Worm (Caenorhabditis elegans): Measurements from ENCODE around the gene W03B1.5.
"Not testable (repeated sequence)": the region's sequence is repeated elsewhere in the genome, so short reads cannot be mapped to it uniquely, and the experiment has no call there.

DNA sequence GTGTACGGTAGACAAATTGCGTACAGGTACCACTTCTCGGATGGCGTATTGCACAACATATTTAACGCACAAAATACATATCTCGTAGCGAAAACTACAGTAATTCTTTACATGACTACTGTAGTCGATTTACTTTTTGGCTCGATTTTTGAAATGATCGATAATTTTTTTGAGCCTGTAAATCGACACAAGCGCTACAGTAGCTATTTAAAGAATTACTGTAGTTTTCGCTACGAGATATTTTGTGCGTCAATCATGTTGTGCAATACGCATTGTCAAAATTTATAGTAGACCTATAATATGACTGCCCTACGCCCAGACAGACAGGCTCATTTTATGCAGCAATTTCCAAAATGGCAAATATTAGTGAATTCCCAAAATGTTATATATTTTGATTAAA lies at the start of gene W03B1.5:
- TF ChIP-seq lin-13, pha-4, nhr-12, lsy-2, sptf-1, ceh-39, nhr-237, ztf-11 (tag; optimal IDR thresholded peaks at IDR 0.05): not testable (repeated sequence)

Measured in whole organism, mixed stage, embryonic.